Fruit fly (Drosophila melanogaster) whole organism, adult: ENCODE data around the gene CG42460.
A peak's percentile ranks its signal among the peaks of the same experiment; 100 is the strongest.

Experiments
- CG12768 ChIP-seq: fragments of 200-800 bp; sonication (Bioruptor generic); optimal IDR thresholded peaks from 2 replicates; lab custom pipeline; 2017; ENCODE audit warnings: missing biosample characterization, missing genetic modification characterization, mild to moderate bottlenecking, moderate library complexity, missing genetic modification reagents
- CG1620 ChIP-seq: fragments of 200-800 bp; sonication (Bioruptor generic); optimal IDR thresholded peaks from 2 replicates; lab custom pipeline; 2016; ENCODE audit warnings: missing biosample characterization, missing genetic modification characterization
- CG33017 ChIP-seq: fragments of 200-800 bp; sonication (Bioruptor generic); optimal IDR thresholded peaks from 2 replicates; lab custom pipeline; 2018; ENCODE audit warnings: missing biosample characterization, mild to moderate bottlenecking, missing genetic modification characterization, moderate library complexity
- CG5204 ChIP-seq: fragments of 200-800 bp; sonication (Bioruptor generic); optimal IDR thresholded peaks from 2 replicates; lab custom pipeline; 2016; ENCODE audit warnings: missing biosample characterization, missing genetic modification characterization
- CG7045 ChIP-seq: fragments of 200-800 bp; sonication (Bioruptor generic); optimal IDR thresholded peaks from 2 replicates; lab custom pipeline; 2017; ENCODE audit warnings: missing biosample characterization, mild to moderate bottlenecking, missing genetic modification characterization
- CG7101 ChIP-seq: fragments of 200-800 bp; sonication (Bioruptor generic); optimal IDR thresholded peaks from 2 replicates; lab custom pipeline; 2018; ENCODE audit warnings: missing biosample characterization, mild to moderate bottlenecking, missing genetic modification characterization, moderate library complexity
- Crg-1 ChIP-seq: fragments of 200-800 bp; sonication (Bioruptor generic); optimal IDR thresholded peaks from 2 replicates; lab custom pipeline; 2016; ENCODE audit warnings: missing biosample characterization, missing genetic modification characterization
- Hr96 ChIP-seq: fragments of 200-800 bp; sonication (Bioruptor generic); optimal IDR thresholded peaks from 2 replicates; lab custom pipeline; 2016; ENCODE audit warnings: missing biosample characterization, missing genetic modification characterization
- Mnt ChIP-seq: fragments of 200-800 bp; sonication (Bioruptor generic); optimal IDR thresholded peaks from 2 replicates; lab custom pipeline; 2016; ENCODE audit warnings: missing biosample characterization, mild to moderate bottlenecking, missing genetic modification characterization
- cnc ChIP-seq, 2 experiments: fragments of >200 bp; optimal IDR thresholded peaks; 2 replicates each; lab custom pipeline; 2017
- kay ChIP-seq: fragments of 200-800 bp; sonication (Bioruptor generic); peaks from one replicate; lab custom pipeline; 2016; ENCODE audit warnings: missing biosample characterization, missing genetic modification characterization, borderline replicate concordance
- ovo ChIP-seq: fragments of 200-800 bp; sonication (Bioruptor generic); optimal IDR thresholded peaks from 2 replicates; lab custom pipeline; 2016; ENCODE audit warnings: missing biosample characterization, missing genetic modification characterization

dm6 chr2L:3372483-3372929 is 15.8 kb downstream of the CG42460 start:
- TF ChIP-seq Mnt (no peak), CG12768 (GFP tag; lab: Kevin White, UChicago) (no peak), ovo (no peak), CG7101 (tag; lab: Kevin White, UChicago) (peak; percentile 37), Hr96 (GFP tag; lab: Kevin White, UChicago) (no peak), cnc (optimal IDR thresholded peaks at IDR 0.05; lab: Kevin White, UChicago) (no peak), CG5204 (GFP tag; lab: Kevin White, UChicago) (no peak), CG1620 (GFP tag; lab: Kevin White, UChicago) (peak; percentile 35), Crg-1 (GFP tag; lab: Kevin White, UChicago) (no peak), kay (GFP tag; lab: Kevin White, UChicago) (no peak), CG7045 (GFP tag; lab: Kevin White, UChicago) (no peak), CG33017 (tag; lab: Kevin White, UChicago) (no peak)
